Fruit fly (Drosophila melanogaster): ENCODE results near the gene Mat89Ba.
A peak's percentile ranks its signal among the peaks of the same experiment; 100 is the strongest.

Gene Mat89Ba

dm6 chr3R:16224415-16225165, 47.6 kb downstream of the Mat89Ba start:
- peak; percentile 83 for TF ChIP-seq EcR (GFP tag; optimal IDR thresholded peaks at IDR 0.05)
- TF ChIP-seq rn (GFP tag; IDR thresholded peaks at IDR 0.05) = no peak
- peak; percentile 97 for TF ChIP-seq CG14655 (GFP tag; optimal IDR thresholded peaks at IDR 0.05)
- TF ChIP-seq Pif1A (GFP tag; optimal IDR thresholded peaks at IDR 0.05) = peak; percentile 97
- TF ChIP-seq Snoo (tag; optimal IDR thresholded peaks at IDR 0.05) = peak; percentile 83
- peak; percentile 98 for TF ChIP-seq CG9948 (tag; optimal IDR thresholded peaks at IDR 0.05)
- TF ChIP-seq CG4496 (GFP tag; IDR thresholded peaks at IDR 0.05) = no peak
- peak; percentile 96 for TF ChIP-seq Pif1B (GFP tag; optimal IDR thresholded peaks at IDR 0.05)
- no peak for TF ChIP-seq CG10348 (GFP tag; IDR thresholded peaks at IDR 0.05)
- peak; percentile 96 for TF ChIP-seq D1 (tag; optimal IDR thresholded peaks at IDR 0.05)
- no peak for TF ChIP-seq CG12605 (GFP tag; IDR thresholded peaks at IDR 0.05)
- TF ChIP-seq CG15710 (tag; optimal IDR thresholded peaks at IDR 0.05) = peak; percentile 99
- TF ChIP-seq gl (tag; optimal IDR thresholded peaks at IDR 0.05) = peak; percentile 97
- no peak for TF ChIP-seq Ets98B (GFP tag; IDR thresholded peaks at IDR 0.05)
- TF ChIP-seq CG8301 (tag; optimal IDR thresholded peaks at IDR 0.05) = peak; percentile 99
- peak; percentile 98 for TF ChIP-seq CG17806 (tag; optimal IDR thresholded peaks at IDR 0.05)
- peak; percentile 98 for TF ChIP-seq CG34367 (tag; optimal IDR thresholded peaks at IDR 0.05)
- TF ChIP-seq CG13204 (GFP tag; optimal IDR thresholded peaks at IDR 0.05) = peak; percentile 96
- peak; percentile 98 for TF ChIP-seq CG8159 (tag; optimal IDR thresholded peaks at IDR 0.05)
- TF ChIP-seq fd96Ca (GFP tag; IDR thresholded peaks at IDR 0.05) = no peak
- TF ChIP-seq CG32121 (GFP tag; IDR thresholded peaks at IDR 0.05) = no peak

DNA sequence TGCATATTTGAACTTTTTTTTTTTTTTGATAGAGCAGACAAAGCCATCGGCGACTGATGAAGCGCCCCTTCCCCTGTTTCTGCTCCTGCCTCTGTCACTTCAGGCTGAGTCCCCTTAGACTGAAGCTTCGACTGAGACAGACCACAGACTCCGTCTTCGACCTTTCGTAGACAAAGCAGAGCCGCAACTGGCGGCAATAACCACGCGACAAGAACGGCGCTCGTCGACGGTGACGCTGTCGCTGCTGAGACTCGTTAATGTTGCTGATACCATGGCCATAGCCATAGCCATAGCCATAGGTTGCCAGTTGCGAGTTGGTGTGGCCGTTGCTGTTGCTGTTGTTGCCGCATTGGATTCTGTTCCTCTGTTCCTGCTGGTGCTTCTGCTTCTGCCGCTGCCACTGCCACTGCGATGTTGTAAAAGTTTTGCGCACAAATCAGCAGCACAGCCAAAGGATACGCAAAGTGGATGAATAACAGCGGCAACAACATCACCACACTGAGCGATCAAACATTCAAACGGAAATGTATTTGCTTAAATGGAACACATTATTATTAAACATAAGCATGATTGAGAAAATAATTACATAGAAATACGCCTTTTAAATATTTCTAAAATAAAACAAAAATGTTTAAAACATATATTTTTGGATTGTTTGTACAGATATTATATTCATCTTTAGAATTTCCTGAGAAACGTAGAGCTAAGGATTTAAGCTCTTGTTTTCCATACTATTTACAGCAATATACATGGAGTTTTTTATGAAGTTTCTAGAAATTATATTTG, 48.8 kb downstream of the Mat89Ba start:
- TF ChIP-seq CG32121 (GFP tag; IDR thresholded peaks at IDR 0.05) (no peak), Pif1A (GFP tag; optimal IDR thresholded peaks at IDR 0.05) (peak; percentile 36), CG10348 (GFP tag; IDR thresholded peaks at IDR 0.05) (no peak), CG8159 (tag; optimal IDR thresholded peaks at IDR 0.05) (peak; percentile 91), D1 (tag; optimal IDR thresholded peaks at IDR 0.05) (peak; percentile 89), Pif1B (GFP tag; optimal IDR thresholded peaks at IDR 0.05) (peak; percentile 25), gl (tag; optimal IDR thresholded peaks at IDR 0.05) (peak; percentile 34), EcR (GFP tag; optimal IDR thresholded peaks at IDR 0.05) (peak; percentile 77), CG34367 (tag; optimal IDR thresholded peaks at IDR 0.05) (peak; percentile 77), CG8301 (tag; optimal IDR thresholded peaks at IDR 0.05) (peak; percentile 93), CG9948 (tag; optimal IDR thresholded peaks at IDR 0.05) (peak; percentile 91), CG15710 (tag; optimal IDR thresholded peaks at IDR 0.05) (peak; percentile 81), Snoo (tag; optimal IDR thresholded peaks at IDR 0.05) (no peak), CG14655 (GFP tag; optimal IDR thresholded peaks at IDR 0.05) (peak; percentile 91), CG13204 (GFP tag; optimal IDR thresholded peaks at IDR 0.05) (peak; percentile 92), Ets98B (GFP tag; IDR thresholded peaks at IDR 0.05) (no peak; the same call in 1 of the 2 replicates), fd96Ca (GFP tag; IDR thresholded peaks at IDR 0.05) (0 out of 3 replicates have a peak, but pooled peaks have one; percentile 19), rn (GFP tag; IDR thresholded peaks at IDR 0.05) (0 out of 2 replicates have a peak, but pooled peaks have one; percentile 17), CG17806 (tag; optimal IDR thresholded peaks at IDR 0.05) (peak; percentile 91), CG12605 (GFP tag; IDR thresholded peaks at IDR 0.05) (no peak), CG4496 (GFP tag; IDR thresholded peaks at IDR 0.05) (0 out of 3 replicates have a peak, but pooled peaks have one; percentile 34)

DNA sequence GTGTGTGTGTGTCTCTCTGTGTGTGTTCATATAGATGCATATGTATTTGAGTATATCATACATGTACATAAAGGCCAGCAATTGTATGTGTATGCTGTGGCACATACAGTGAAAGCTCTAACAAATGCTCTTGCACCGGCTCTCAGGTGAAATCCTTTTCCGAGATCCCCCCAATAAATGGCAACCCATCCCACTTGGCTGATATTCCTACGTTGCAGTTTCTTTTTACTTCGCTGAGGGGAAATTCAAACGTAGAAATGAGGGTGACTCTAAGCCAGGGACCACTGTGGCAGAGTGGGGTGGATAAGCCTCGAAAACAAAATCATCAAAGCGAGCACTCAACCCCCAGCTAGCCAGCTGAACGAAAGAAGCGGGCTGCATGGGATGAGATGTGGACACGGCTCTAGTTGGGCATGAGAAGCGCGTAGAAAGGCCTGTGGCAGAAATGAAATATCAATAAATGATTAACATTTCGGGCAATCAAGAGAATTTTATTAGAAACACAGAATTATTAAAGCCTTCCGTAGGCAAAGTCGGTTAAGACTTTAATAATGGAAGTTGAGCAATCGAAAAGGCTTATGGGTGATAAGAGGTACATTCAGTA, 49.8 kb downstream of the Mat89Ba start:
- TF ChIP-seq Pif1B (GFP tag; optimal IDR thresholded peaks at IDR 0.05) (peak; percentile 99), CG32121 (GFP tag; IDR thresholded peaks at IDR 0.05) (peak; percentile 100), Ets98B (GFP tag; IDR thresholded peaks at IDR 0.05) (peak; percentile 100), CG14655 (GFP tag; optimal IDR thresholded peaks at IDR 0.05) (peak; percentile 96), Pif1A (GFP tag; optimal IDR thresholded peaks at IDR 0.05) (peak; percentile 99), rn (GFP tag; IDR thresholded peaks at IDR 0.05) (peak; percentile 98), CG8301 (tag; optimal IDR thresholded peaks at IDR 0.05) (peak; percentile 98), CG15710 (tag; optimal IDR thresholded peaks at IDR 0.05) (peak; percentile 94), gl (tag; optimal IDR thresholded peaks at IDR 0.05) (peak; percentile 92), CG4496 (GFP tag; IDR thresholded peaks at IDR 0.05) (peak; percentile 100), CG12605 (GFP tag; IDR thresholded peaks at IDR 0.05) (peak; percentile 99), CG13204 (GFP tag; optimal IDR thresholded peaks at IDR 0.05) (peak; percentile 84), EcR (GFP tag; optimal IDR thresholded peaks at IDR 0.05) (peak; percentile 84), CG34367 (tag; optimal IDR thresholded peaks at IDR 0.05) (peak; percentile 94), fd96Ca (GFP tag; IDR thresholded peaks at IDR 0.05) (peak; percentile 100), CG17806 (tag; optimal IDR thresholded peaks at IDR 0.05) (peak; percentile 97), D1 (tag; optimal IDR thresholded peaks at IDR 0.05) (peak; percentile 47), CG9948 (tag; optimal IDR thresholded peaks at IDR 0.05) (peak; percentile 93), Snoo (tag; optimal IDR thresholded peaks at IDR 0.05) (peak; percentile 87), CG10348 (GFP tag; IDR thresholded peaks at IDR 0.05) (peak; percentile 98), CG8159 (tag; optimal IDR thresholded peaks at IDR 0.05) (peak; percentile 92)

Measured in whole organism, pupa.